Worm (Caenorhabditis elegans): Measurements from ENCODE around the gene cnc-10.

DNA sequence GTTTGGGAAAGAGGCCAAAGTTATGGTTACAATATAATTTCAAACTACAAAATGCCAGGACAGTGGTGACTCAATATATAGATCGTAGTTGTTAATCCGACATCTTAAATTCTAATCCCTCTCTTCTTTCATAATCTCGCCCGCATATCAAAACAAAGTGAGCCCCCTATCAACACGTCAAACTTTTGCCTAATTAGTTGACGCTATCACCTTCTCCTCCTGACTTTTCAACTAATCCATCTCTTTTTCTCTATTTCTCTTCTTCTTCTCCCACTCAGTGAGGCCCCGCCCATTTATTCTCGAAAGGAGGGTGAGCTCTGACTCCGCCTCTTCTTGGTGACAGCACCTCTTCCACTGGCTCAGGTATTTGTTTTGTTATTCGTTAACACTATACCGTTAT is 28.3 kb downstream of the cnc-10 start:
- TF ChIP-seq gmeb-2 (tag; optimal IDR thresholded peaks at IDR 0.05) = no peak
- TF ChIP-seq hlh-30 (tag; optimal IDR thresholded peaks at IDR 0.05; ENCODE audit: insufficient read depth) = no peak
- TF ChIP-seq zip-5 (tag; optimal IDR thresholded peaks at IDR 0.05) = no peak
- no peak for TF ChIP-seq ceh-14 (tag; optimal IDR thresholded peaks at IDR 0.05)
- no peak for TF ChIP-seq sox-4 (tag; optimal IDR thresholded peaks at IDR 0.05)

All from whole organism, late embryonic.